Fruit fly (Drosophila melanogaster): ENCODE measurements around the gene Cpr35B.

DNA sequence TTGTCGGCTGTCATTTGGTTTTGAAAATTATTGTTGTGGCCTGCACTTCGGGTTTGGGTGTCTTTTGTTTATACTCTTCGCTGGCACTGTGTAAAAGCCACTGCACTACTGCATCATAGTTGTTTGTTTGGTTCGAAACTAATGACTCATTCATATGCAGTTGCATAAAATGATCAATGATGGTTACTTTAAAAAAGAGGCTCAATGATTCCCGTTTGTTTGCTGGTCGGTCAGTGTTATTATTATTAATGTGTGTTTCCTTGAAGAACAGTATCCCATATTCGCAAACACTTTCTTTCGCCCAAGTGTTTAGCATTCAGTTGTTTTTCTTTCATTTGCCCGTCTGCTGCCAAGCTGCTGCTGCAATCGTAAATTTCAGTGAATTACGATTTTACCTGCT is 36.5 kb downstream of the Cpr35B start:
- no peak for TF ChIP-seq Myc (optimal IDR thresholded peaks at IDR 0.05)
- no peak for TF ChIP-seq ttk (optimal IDR thresholded peaks at IDR 0.05)
